Worm (Caenorhabditis elegans): Measurements from ENCODE around the gene moma-1.

moma-1 gene

ce11 chrIII:833711-834442 is 18.3 kb downstream of the moma-1 start (continued):
- peak; percentile 95 for TF ChIP-seq nhr-77 (tag; optimal IDR thresholded peaks at IDR 0.05)
- peak; percentile 83 for TF ChIP-seq isw-1 (GFP tag; IDR thresholded peaks at IDR 0.05)
- TF ChIP-seq C04F5.9 (tag; optimal IDR thresholded peaks at IDR 0.05) = no peak
- peak; percentile 37 for TF ChIP-seq ztf-4 (tag; optimal IDR thresholded peaks at IDR 0.05)
- TF ChIP-seq lin-35 (GFP tag; optimal IDR thresholded peaks at IDR 0.05) = peak; percentile 79 to 89
- TF ChIP-seq elt-3 (tag; optimal IDR thresholded peaks at IDR 0.05) = peak in 5 of 6 experiments; percentile 5 to 84 (median 65)
- TF ChIP-seq egl-27 (tag; optimal IDR thresholded peaks at IDR 0.05) = peak; percentile 74 to 78
- TF ChIP-seq Y116A8C.19 (tag; optimal IDR thresholded peaks at IDR 0.05; ENCODE audit: borderline replicate concordance) = no peak
- no peak for TF ChIP-seq C34B4.2 (tag; optimal IDR thresholded peaks at IDR 0.05)
- no peak for TF ChIP-seq ceh-63 (GFP tag; optimal IDR thresholded peaks at IDR 0.05)
- no peak for TF ChIP-seq unc-62 (GFP tag; optimal IDR thresholded peaks at IDR 0.05)
- no peak for TF ChIP-seq ets-5 (GFP tag; IDR thresholded peaks at IDR 0.05)
- no peak for TF ChIP-seq hlh-17 (GFP tag; optimal IDR thresholded peaks at IDR 0.05; ENCODE audit: borderline replicate concordance)
- peak; percentile 91 for TF ChIP-seq nhr-47 (tag; optimal IDR thresholded peaks at IDR 0.05)
- TF ChIP-seq tbx-2 (tag; optimal IDR thresholded peaks at IDR 0.05) = peak; percentile 86
- peak; percentile 70 for TF ChIP-seq pax-3 (tag; optimal IDR thresholded peaks at IDR 0.05)
- no peak for TF ChIP-seq sptf-1 (tag; optimal IDR thresholded peaks at IDR 0.05)
- TF ChIP-seq hlh-4 (tag; optimal IDR thresholded peaks at IDR 0.05) = no peak
- peak; percentile 80 for TF ChIP-seq unc-130 (tag; optimal IDR thresholded peaks at IDR 0.05)
- peak; percentile 54 for TF ChIP-seq egl-13 (tag; optimal IDR thresholded peaks at IDR 0.05)
- TF ChIP-seq unc-30 (tag; optimal IDR thresholded peaks at IDR 0.05) = no peak
- TF ChIP-seq C16A3.4 (tag; optimal IDR thresholded peaks at IDR 0.05) = peak; percentile 94
- TF ChIP-seq ces-1 (GFP tag; optimal IDR thresholded peaks at IDR 0.05) = no peak
- TF ChIP-seq dpl-1 (GFP tag; optimal IDR thresholded peaks at IDR 0.05) = peak; percentile 67 to 68 (median 67)
- no peak for TF ChIP-seq lin-15B (tag; optimal IDR thresholded peaks at IDR 0.05)
- TF ChIP-seq mab-9 (GFP tag; IDR thresholded peaks at IDR 0.05) = peak; percentile 63; the same call in 1 of the 2 replicates
- peak; percentile 81 to 95 for TF ChIP-seq lsy-2 (tag; optimal IDR thresholded peaks at IDR 0.05)
- peak in 1 of 2 experiments; percentile 11 for TF ChIP-seq ztf-11 (tag; optimal IDR thresholded peaks at IDR 0.05)
- TF ChIP-seq fkh-4 (tag; optimal IDR thresholded peaks at IDR 0.05; ENCODE audit: borderline replicate concordance) = no peak
- TF ChIP-seq aha-1 (tag; optimal IDR thresholded peaks at IDR 0.05) = no peak
- TF ChIP-seq mep-1 (tag; optimal IDR thresholded peaks at IDR 0.05) = peak; percentile 93
- TF ChIP-seq fos-1 (tag; optimal IDR thresholded peaks at IDR 0.05) = peak; percentile 85
- TF ChIP-seq mdl-1 (tag; optimal IDR thresholded peaks at IDR 0.05) = peak in 1 of 2 experiments; percentile 97
- peak; percentile 96 for TF ChIP-seq skn-1 (tag; optimal IDR thresholded peaks at IDR 0.05)
- TF ChIP-seq nhr-237 (tag; optimal IDR thresholded peaks at IDR 0.05) = peak; percentile 90
- no peak for TF ChIP-seq grh-1 (GFP tag; IDR thresholded peaks at IDR 0.05)
- peak; percentile 45 for TF ChIP-seq sup-37 (GFP tag; optimal IDR thresholded peaks at IDR 0.05)
- TF ChIP-seq nhr-12 (tag; optimal IDR thresholded peaks at IDR 0.05) = no peak
- peak; percentile 91 for TF ChIP-seq nhr-20 (tag; optimal IDR thresholded peaks at IDR 0.05)
- peak; percentile 83 for TF ChIP-seq nhr-19 (GFP tag; conservative IDR thresholded peaks at IDR 0.05)
- TF ChIP-seq ama-1 (optimal IDR thresholded peaks at IDR 0.05) = peak; percentile 80
- TF ChIP-seq lin-13 (GFP tag; optimal IDR thresholded peaks at IDR 0.05) = peak; percentile 91
- no peak for TF ChIP-seq tlp-1 (tag; optimal IDR thresholded peaks at IDR 0.05)
- peak; percentile 55 for TF ChIP-seq aly-2 (tag; optimal IDR thresholded peaks at IDR 0.05)
- TF ChIP-seq nhr-71 (tag; optimal IDR thresholded peaks at IDR 0.05) = peak; percentile 97
- TF ChIP-seq dsc-1 (tag; optimal IDR thresholded peaks at IDR 0.05) = peak; percentile 65
- peak; percentile 79 to 90 for TF ChIP-seq efl-1 (optimal IDR thresholded peaks at IDR 0.05)
- peak; percentile 69 to 96 for TF ChIP-seq efl-1 (GFP tag; optimal IDR thresholded peaks at IDR 0.05 in 1 of 2)
- TF ChIP-seq alr-1 (tag; optimal IDR thresholded peaks at IDR 0.05; ENCODE audit: borderline replicate concordance) = no peak
